Fruit fly (Drosophila melanogaster) whole organism, prepupa: Measurements from ENCODE around the gene CG10713.

Source experiments
- CG10669 ChIP-seq: fragments of 200-800 bp; sonication (Bioruptor generic); optimal IDR thresholded peaks from 3 replicates; lab custom pipeline; 2018; ENCODE audit warnings: missing biosample characterization, mild to moderate bottlenecking, missing genetic modification characterization, moderate library complexity
- CG11294 ChIP-seq: fragments of 200-800 bp; sonication (Bioruptor generic); IDR thresholded peaks from 2 replicates; pipeline ENCODE4 v1.3.6; 2022; ENCODE audit warnings: missing biosample characterization, missing genetic modification characterization
- CG11762 ChIP-seq: fragments of 200-800 bp; sonication (Bioruptor generic); optimal IDR thresholded peaks from 3 replicates; lab custom pipeline; 2016; ENCODE audit warnings: missing biosample characterization, missing genetic modification characterization; ENCODE audit not compliant: insufficient read depth
- CG11902 ChIP-seq: fragments of 200-800 bp; sonication (Bioruptor generic); optimal IDR thresholded peaks from 3 replicates; lab custom pipeline; 2016; ENCODE audit warnings: missing biosample characterization, missing genetic modification characterization
- CG1621 ChIP-seq: fragments of 200-800 bp; sonication (Bioruptor generic); optimal IDR thresholded peaks from 3 replicates; lab custom pipeline; 2018; ENCODE audit warnings: missing biosample characterization, mild to moderate bottlenecking, missing genetic modification characterization
- CG16779 ChIP-seq: fragments of 200-800 bp; sonication (Bioruptor generic); optimal IDR thresholded peaks from 3 replicates; lab custom pipeline; 2017; ENCODE audit warnings: missing biosample characterization, mild to moderate bottlenecking, missing genetic modification characterization
- CG3032 ChIP-seq: fragments of 200-800 bp; optimal IDR thresholded peaks from 2 replicates; lab custom pipeline; 2019; ENCODE audit warnings: missing biosample characterization, mild to moderate bottlenecking, missing genetic modification characterization, moderate library complexity
- CG31627 ChIP-seq: fragments of 200-800 bp; sonication (Bioruptor generic); optimal IDR thresholded peaks from 3 replicates; lab custom pipeline; 2016; ENCODE audit warnings: missing biosample characterization, missing genetic modification characterization
- CG32006 ChIP-seq: fragments of 200-800 bp; sonication (Bioruptor generic); optimal IDR thresholded peaks from 3 replicates; lab custom pipeline; 2017; ENCODE audit warnings: missing biosample characterization, mild to moderate bottlenecking, missing genetic modification characterization
- CG34406 ChIP-seq: fragments of 200-800 bp; sonication (Bioruptor generic); optimal IDR thresholded peaks from 3 replicates; lab custom pipeline; 2016; ENCODE audit warnings: missing biosample characterization, missing genetic modification characterization
- CG3919 ChIP-seq: fragments of 200-800 bp; sonication (Bioruptor generic); optimal IDR thresholded peaks from 3 replicates; lab custom pipeline; 2016; ENCODE audit warnings: missing biosample characterization, missing genetic modification characterization
- CG4318 ChIP-seq: fragments of 200-800 bp; sonication (Bioruptor generic); optimal IDR thresholded peaks from 3 replicates; lab custom pipeline; 2017; ENCODE audit warnings: missing biosample characterization, mild to moderate bottlenecking, missing genetic modification characterization
- CG6163 ChIP-seq: fragments of 200-800 bp; sonication (Bioruptor generic); IDR thresholded peaks from 3 replicates; pipeline ENCODE4 v1.3.6; 2022; ENCODE audit warnings: missing biosample characterization, missing genetic modification characterization
- CG6276 ChIP-seq: fragments of 200-800 bp; sonication (Bioruptor generic); optimal IDR thresholded peaks from 2 replicates; lab custom pipeline; 2017; ENCODE audit warnings: missing biosample characterization, mild to moderate bottlenecking, missing genetic modification characterization
- CG6792 ChIP-seq: fragments of 200-800 bp; sonication (Bioruptor generic); optimal IDR thresholded peaks from 3 replicates; lab custom pipeline; 2016; ENCODE audit warnings: missing biosample characterization, missing genetic modification characterization
- CG6808 ChIP-seq: fragments of 200-800 bp; sonication (Bioruptor generic); optimal IDR thresholded peaks from 3 replicates; lab custom pipeline; 2017; ENCODE audit warnings: missing biosample characterization, missing genetic modification characterization, mild to moderate bottlenecking, moderate library complexity, missing genetic modification reagents
- CG6854 ChIP-seq: fragments of 200-800 bp; sonication (Bioruptor generic); optimal IDR thresholded peaks from 2 replicates; lab custom pipeline; 2017; ENCODE audit warnings: missing biosample characterization, mild to moderate bottlenecking, missing genetic modification characterization
- CG7368 ChIP-seq: fragments of 200-800 bp; sonication (Bioruptor generic); optimal IDR thresholded peaks from 3 replicates; lab custom pipeline; 2016; ENCODE audit warnings: missing biosample characterization, missing genetic modification characterization
- CG8119 ChIP-seq: fragments of 200-800 bp; sonication (Bioruptor generic); IDR thresholded peaks from 3 replicates; pipeline ENCODE4 v1.3.6; 2022; ENCODE audit warnings: missing biosample characterization, missing genetic modification characterization
- CG8319 ChIP-seq: fragments of 200-800 bp; sonication (Bioruptor generic); optimal IDR thresholded peaks from 3 replicates; lab custom pipeline; 2016; ENCODE audit warnings: missing biosample characterization, missing genetic modification characterization
- CG8632 ChIP-seq: fragments of 200-800 bp; sonication (Bioruptor generic); optimal IDR thresholded peaks from 3 replicates; lab custom pipeline; 2016; ENCODE audit warnings: missing biosample characterization, missing genetic modification characterization
- CG9139 ChIP-seq: fragments of 200-800 bp; sonication (Bioruptor generic); optimal IDR thresholded peaks from 3 replicates; lab custom pipeline; 2017; ENCODE audit warnings: missing biosample characterization, mild to moderate bottlenecking, missing genetic modification characterization
- Eip75B ChIP-seq: fragments of 200-800 bp; sonication (Bioruptor generic); optimal IDR thresholded peaks from 3 replicates; lab custom pipeline; 2016; ENCODE audit warnings: missing biosample characterization, missing genetic modification characterization
- Eip93F ChIP-seq: fragments of 200-800 bp; sonication (Bioruptor generic); optimal IDR thresholded peaks from 2 replicates; lab custom pipeline; 2016; ENCODE audit warnings: missing biosample characterization, mild to moderate bottlenecking, missing genetic modification characterization
- Ets21C ChIP-seq: fragments of 200-800 bp; sonication (Bioruptor generic); optimal IDR thresholded peaks from 3 replicates; lab custom pipeline; 2016; ENCODE audit warnings: missing biosample characterization, missing genetic modification characterization
- Ets96B ChIP-seq: fragments of 200-800 bp; optimal IDR thresholded peaks from 2 replicates; lab custom pipeline; 2019; ENCODE audit warnings: missing biosample characterization, mild to moderate bottlenecking, missing genetic modification characterization, moderate library complexity
- Hr38 ChIP-seq: sonication (Bioruptor generic); optimal IDR thresholded peaks from 2 replicates; lab custom pipeline; 2016; ENCODE audit warnings: missing biosample characterization, missing genetic modification characterization
- Hr39 ChIP-seq: fragments of 200-800 bp; sonication (Bioruptor generic); optimal IDR thresholded peaks from 2 replicates; lab custom pipeline; 2016; ENCODE audit warnings: missing biosample characterization, missing genetic modification characterization
- Hr4 ChIP-seq: fragments of 200-800 bp; sonication (Bioruptor generic); optimal IDR thresholded peaks from 3 replicates; lab custom pipeline; 2016; ENCODE audit warnings: missing biosample characterization, missing genetic modification characterization
- Met ChIP-seq: fragments of 200-800 bp; sonication (Bioruptor generic); optimal IDR thresholded peaks from 3 replicates; lab custom pipeline; 2016; ENCODE audit warnings: missing biosample characterization, missing genetic modification characterization
- OdsH ChIP-seq: fragments of 200-800 bp; sonication (Bioruptor generic); optimal IDR thresholded peaks from 3 replicates; lab custom pipeline; 2016; ENCODE audit warnings: missing biosample characterization, missing genetic modification characterization
- Smox ChIP-seq: fragments of 200-800 bp; sonication (Bioruptor generic); optimal IDR thresholded peaks from 3 replicates; lab custom pipeline; 2016; ENCODE audit warnings: missing biosample characterization, missing genetic modification characterization
- Sox102F ChIP-seq: fragments of 200-800 bp; sonication (Bioruptor generic); optimal IDR thresholded peaks from 2 replicates; lab custom pipeline; 2016; ENCODE audit warnings: missing biosample characterization, mild to moderate bottlenecking, missing genetic modification characterization
- Sox15 ChIP-seq: fragments of 200-800 bp; sonication (Bioruptor generic); optimal IDR thresholded peaks from 3 replicates; lab custom pipeline; 2016; ENCODE audit warnings: missing biosample characterization, missing genetic modification characterization
- cyc ChIP-seq: fragments of 200-800 bp; sonication (Bioruptor generic); optimal IDR thresholded peaks from 3 replicates; lab custom pipeline; 2016; ENCODE audit warnings: missing biosample characterization, missing genetic modification characterization
- dac ChIP-seq: fragments of 200-800 bp; sonication (Bioruptor generic); optimal IDR thresholded peaks from 2 replicates; lab custom pipeline; 2017; ENCODE audit warnings: missing biosample characterization, mild to moderate bottlenecking, missing genetic modification characterization
- dsx ChIP-seq: fragments of 200-800 bp; optimal IDR thresholded peaks from 3 replicates; lab custom pipeline; 2019; ENCODE audit warnings: missing biosample characterization, mild to moderate bottlenecking, missing genetic modification characterization, moderate library complexity; ENCODE audit not compliant: poor library complexity, severe bottlenecking
- eg ChIP-seq: fragments of 200-800 bp; sonication (Bioruptor generic); IDR thresholded peaks from 3 replicates; pipeline ENCODE4 v1.3.6; 2022; ENCODE audit warnings: missing biosample characterization, missing genetic modification characterization
- esn ChIP-seq: fragments of 200-800 bp; sonication (Bioruptor generic); optimal IDR thresholded peaks from 2 replicates; lab custom pipeline; 2016; ENCODE audit warnings: missing biosample characterization, mild to moderate bottlenecking, missing genetic modification characterization, moderate library complexity
- fd59A ChIP-seq: fragments of 200-800 bp; sonication (Bioruptor generic); optimal IDR thresholded peaks from 2 replicates; lab custom pipeline; 2017; ENCODE audit warnings: missing biosample characterization, mild to moderate bottlenecking, missing genetic modification characterization, missing genetic modification reagents
- net ChIP-seq: fragments of 200-800 bp; sonication (Bioruptor generic); optimal IDR thresholded peaks from 3 replicates; lab custom pipeline; 2016; ENCODE audit warnings: missing biosample characterization, missing genetic modification characterization
- spab ChIP-seq: fragments of 200-800 bp; sonication (Bioruptor generic); optimal IDR thresholded peaks from 2 replicates; lab custom pipeline; 2017; ENCODE audit warnings: missing biosample characterization, mild to moderate bottlenecking, missing genetic modification characterization, missing genetic modification reagents
- ss ChIP-seq, 2 experiments: fragments of 200-800 bp; sonication (Bioruptor generic); optimal IDR thresholded peaks; 2 replicates in 1 of 2; 3 replicates in 1 of 2; lab custom pipeline; 2017 to 2018; ENCODE audit warnings: mild to moderate bottlenecking in 2 of 2, missing biosample characterization in 2 of 2, missing genetic modification characterization in 2 of 2, moderate library complexity in 1 of 2
- svp ChIP-seq: fragments of 200-800 bp; sonication (Bioruptor generic); peaks from one replicate; lab custom pipeline; 2016; ENCODE audit warnings: missing biosample characterization, missing genetic modification characterization
- topi ChIP-seq: fragments of 200-800 bp; sonication (Bioruptor generic); optimal IDR thresholded peaks from 3 replicates; lab custom pipeline; 2016; ENCODE audit warnings: missing biosample characterization, missing genetic modification characterization
- vri ChIP-seq: fragments of 200-800 bp; sonication (Bioruptor generic); optimal IDR thresholded peaks from 3 replicates; lab custom pipeline; 2016; ENCODE audit warnings: missing biosample characterization, mild to moderate bottlenecking, missing genetic modification characterization

The CG10713 gene

DNA sequence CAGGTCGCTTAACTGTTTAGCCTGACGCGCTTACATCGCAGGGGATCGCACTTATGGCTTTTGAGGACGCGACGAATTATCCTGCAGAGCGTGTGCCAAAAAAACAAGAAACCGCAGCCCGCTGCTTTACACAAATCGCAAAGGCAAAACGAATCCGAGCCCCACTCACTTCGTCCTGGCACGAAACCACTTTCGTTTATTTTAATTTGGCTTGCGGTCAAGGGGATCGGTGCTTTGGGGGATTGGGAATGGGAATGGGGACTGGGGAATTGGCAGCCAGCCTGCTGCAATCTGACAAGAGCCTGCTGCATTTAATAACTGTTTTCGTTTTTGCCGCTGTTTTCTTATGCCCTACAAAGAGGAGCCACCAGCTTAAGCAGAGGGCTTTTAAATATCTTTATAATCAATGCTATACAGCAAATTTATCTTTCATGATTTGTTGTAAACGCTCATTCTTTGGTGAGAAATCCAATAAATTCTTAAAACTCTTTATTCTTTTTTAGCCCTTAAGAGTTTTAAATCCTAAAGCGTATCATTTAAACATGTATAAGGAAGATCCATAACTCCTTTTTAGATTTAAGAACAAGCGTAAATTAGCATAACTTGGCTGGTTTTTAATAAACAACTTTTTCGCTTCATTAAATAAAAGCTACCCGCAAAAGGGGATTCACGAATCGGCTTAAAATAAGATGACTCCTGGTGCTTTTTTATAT is 25.1 kb downstream of the CG10713 start (continued):
- TF ChIP-seq spab (GFP tag; lab: Kevin White, UChicago) (peak; percentile 44), CG32006 (GFP tag; lab: Kevin White, UChicago) (no peak), CG8632 (GFP tag; lab: Kevin White, UChicago) (peak; percentile 29), Smox (GFP tag; lab: Kevin White, UChicago) (peak; percentile 67), topi (peak; percentile 67), CG11762 (GFP tag; lab: Kevin White, UChicago) (no peak), vri (GFP tag; lab: Kevin White, UChicago) (no peak), CG7368 (GFP tag; lab: Kevin White, UChicago) (no peak), net (GFP tag; lab: Kevin White, UChicago) (peak; percentile 17), Hr38 (GFP tag; lab: Kevin White, UChicago) (no peak), Sox15 (peak; percentile 7), Met (GFP tag; lab: Kevin White, UChicago) (peak; percentile 62), dsx (no peak), Ets96B (peak; percentile 27), CG6808 (GFP tag; lab: Kevin White, UChicago) (peak; percentile 39), CG16779 (tag; lab: Kevin White, UChicago) (no peak), CG31627 (GFP tag; lab: Kevin White, UChicago) (peak; percentile 66), svp (peak; percentile 75), CG11294 (GFP tag; lab: Robert Waterston, UW) (no peak), CG10669 (GFP tag; lab: Kevin White, UChicago) (peak; percentile 25), dac (GFP tag; lab: Kevin White, UChicago) (no peak), CG8319 (GFP tag; lab: Kevin White, UChicago) (no peak)

DNA sequence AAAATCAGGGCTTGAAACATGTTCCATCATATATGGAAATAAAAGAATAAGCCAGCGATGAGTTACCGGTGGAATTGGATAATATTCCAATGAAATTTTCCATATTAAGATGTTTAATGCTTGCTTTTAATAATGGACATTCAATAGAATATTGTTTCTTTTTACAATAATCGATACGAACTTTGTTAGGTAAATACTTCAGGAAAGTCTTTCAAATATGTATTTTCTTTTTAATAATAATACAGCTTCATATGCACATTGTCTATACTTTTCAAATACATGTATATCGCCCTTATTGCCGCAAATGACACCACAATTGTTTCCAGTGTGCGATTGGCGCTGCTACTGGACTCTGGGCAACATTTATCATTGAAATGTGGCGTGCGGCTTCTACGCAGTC is 28.2 kb downstream of the CG10713 start:
- TF ChIP-seq svp = peak; percentile 77
- no peak for TF ChIP-seq vri (GFP tag; lab: Kevin White, UChicago)
- TF ChIP-seq CG6854 = no peak
- TF ChIP-seq fd59A (GFP tag; lab: Kevin White, UChicago) = peak; percentile 41
- TF ChIP-seq esn (GFP tag; lab: Kevin White, UChicago) = peak; percentile 73
- TF ChIP-seq CG10669 (GFP tag; lab: Kevin White, UChicago) = peak; percentile 57
- no peak for TF ChIP-seq Ets21C (GFP tag; lab: Kevin White, UChicago)
- peak; percentile 42 for TF ChIP-seq Hr39 (GFP tag; lab: Kevin White, UChicago)
- peak; percentile 50 for TF ChIP-seq Met (GFP tag; lab: Kevin White, UChicago)
- TF ChIP-seq CG6276 (GFP tag; lab: Kevin White, UChicago) = no peak
- no peak for TF ChIP-seq CG4318 (GFP tag; lab: Kevin White, UChicago)
- peak; percentile 29 for TF ChIP-seq CG31627 (GFP tag; lab: Kevin White, UChicago)
- TF ChIP-seq Hr38 (GFP tag; lab: Kevin White, UChicago) = no peak
- TF ChIP-seq Eip75B (GFP tag; lab: Kevin White, UChicago) = peak; percentile 54
- TF ChIP-seq topi = peak; percentile 36
- peak; percentile 34 to 42 for TF ChIP-seq ss (GFP tag; optimal IDR thresholded peaks at IDR 0.05; lab: Kevin White, UChicago)
- TF ChIP-seq Ets96B = peak; percentile 43
- TF ChIP-seq CG3919 = peak; percentile 68
- TF ChIP-seq CG7368 (GFP tag; lab: Kevin White, UChicago) = no peak
- TF ChIP-seq CG6792 (GFP tag; lab: Kevin White, UChicago) = peak; percentile 52
- peak; percentile 36 for TF ChIP-seq CG8319 (GFP tag; lab: Kevin White, UChicago)
- peak; percentile 58 for TF ChIP-seq CG3032 (tag; lab: Kevin White, UChicago)
- TF ChIP-seq OdsH (GFP tag; lab: Kevin White, UChicago) = peak; percentile 51
- no peak for TF ChIP-seq Eip93F (GFP tag; lab: Kevin White, UChicago)
- TF ChIP-seq CG11762 (GFP tag; lab: Kevin White, UChicago) = peak; percentile 25
- peak; percentile 22 for TF ChIP-seq dsx
- TF ChIP-seq Sox102F (GFP tag; lab: Kevin White, UChicago) = peak; percentile 21
- peak; percentile 54 for TF ChIP-seq CG34406 (GFP tag; lab: Kevin White, UChicago)
- no peak for TF ChIP-seq CG11294 (GFP tag; lab: Robert Waterston, UW)
- no peak for TF ChIP-seq CG8119 (GFP tag; lab: Robert Waterston, UW)
- TF ChIP-seq cyc = peak; percentile 34
- peak; percentile 3 for TF ChIP-seq CG9139 (GFP tag; lab: Kevin White, UChicago)
- peak; percentile 59 for TF ChIP-seq spab (GFP tag; lab: Kevin White, UChicago)
- peak; percentile 17 for TF ChIP-seq CG11902
- peak; percentile 2 for TF ChIP-seq CG1621 (tag; lab: Kevin White, UChicago)
- 0 out of 3 replicates have a peak, but pooled peaks have one; percentile 43 for TF ChIP-seq CG6163 (GFP tag; lab: Robert Waterston, UW)
- no peak for TF ChIP-seq eg (GFP tag; lab: Robert Waterston, UW)
- TF ChIP-seq Hr4 (GFP tag; lab: Kevin White, UChicago) = peak; percentile 34
